Worm (Caenorhabditis elegans) whole organism, late embryonic: ENCODE data around the gene str-209.

ENCODE experiments used
- C08G9.2 ChIP-seq: sonication (generic microtip); optimal IDR thresholded peaks from 2 replicates; lab custom pipeline; 2016; ENCODE audit warnings: mild to moderate bottlenecking, missing genetic modification characterization, moderate library complexity, missing compliant biosample characterization
- F13H6.1 ChIP-seq: sonication (generic microtip); optimal IDR thresholded peaks from 2 replicates; lab custom pipeline; 2016; ENCODE audit warnings: missing genetic modification characterization, missing compliant biosample characterization
- K02D7.2 ChIP-seq: sonication (generic microtip); optimal IDR thresholded peaks from 2 replicates; lab custom pipeline; 2017; ENCODE audit warnings: mild to moderate bottlenecking, missing genetic modification characterization, missing compliant biosample characterization
- K09A11.1 ChIP-seq: sonication (generic microtip); optimal IDR thresholded peaks from 2 replicates; lab custom pipeline; 2017; ENCODE audit warnings: antibody characterized with exemption, mild to moderate bottlenecking, missing genetic modification characterization, missing compliant biosample characterization; ENCODE audit not compliant: insufficient read depth
- T23F11.4 ChIP-seq: fragments of 200-800 bp; sonication (Bioruptor generic); optimal IDR thresholded peaks from 2 replicates; lab custom pipeline; 2018; ENCODE audit warnings: mild to moderate bottlenecking, missing genetic modification characterization, missing compliant biosample characterization
- Y22D7AL.16 ChIP-seq: sonication (generic microtip); optimal IDR thresholded peaks from 2 replicates; lab custom pipeline; 2016; ENCODE audit warnings: missing genetic modification characterization, missing compliant biosample characterization
- ceh-2 ChIP-seq: sonication (generic microtip); optimal IDR thresholded peaks from 2 replicates; lab custom pipeline; 2016; ENCODE audit warnings: missing genotype, missing genetic modification characterization, missing compliant biosample characterization
- ceh-24 ChIP-seq: sonication (generic microtip); optimal IDR thresholded peaks from 2 replicates; lab custom pipeline; 2016; ENCODE audit warnings: mild to moderate bottlenecking, missing genetic modification characterization, missing compliant biosample characterization
- ceh-31 ChIP-seq: sonication (generic microtip); optimal IDR thresholded peaks from 2 replicates; lab custom pipeline; 2016; ENCODE audit warnings: missing genetic modification characterization, missing compliant biosample characterization
- ceh-34 ChIP-seq: sonication (generic microtip); optimal IDR thresholded peaks from 2 replicates; lab custom pipeline; 2016; ENCODE audit warnings: mild to moderate bottlenecking, missing genetic modification characterization, missing compliant biosample characterization
- ceh-48 ChIP-seq: sonication (generic microtip); optimal IDR thresholded peaks from 2 replicates; lab custom pipeline; 2016; ENCODE audit warnings: missing genetic modification characterization, inconsistent platforms, missing compliant biosample characterization
- ceh-6 ChIP-seq: fragments of 200-800 bp; sonication (Bioruptor generic); optimal IDR thresholded peaks from 2 replicates; lab custom pipeline; 2018; ENCODE audit warnings: mild to moderate bottlenecking, missing genetic modification characterization, missing compliant biosample characterization
- che-1 ChIP-seq: sonication (generic microtip); optimal IDR thresholded peaks from 2 replicates; lab custom pipeline; 2016; ENCODE audit warnings: mild to moderate bottlenecking, missing genetic modification characterization, missing compliant biosample characterization
- dmd-4 ChIP-seq: sonication (generic microtip); optimal IDR thresholded peaks from 2 replicates; lab custom pipeline; 2016; ENCODE audit warnings: borderline replicate concordance, missing genetic modification characterization, missing compliant biosample characterization
- dve-1 ChIP-seq: sonication (generic microtip); optimal IDR thresholded peaks from 2 replicates; lab custom pipeline; 2017; ENCODE audit warnings: antibody characterized with exemption, mild to moderate bottlenecking, missing genetic modification characterization, missing compliant biosample characterization
- elt-2 ChIP-seq: sonication (generic microtip); optimal IDR thresholded peaks from 2 replicates; lab custom pipeline; 2016; ENCODE audit warnings: missing genetic modification reagents, missing genetic modification characterization, missing compliant biosample characterization
- elt-4 ChIP-seq: sonication (generic microtip); optimal IDR thresholded peaks from 2 replicates; lab custom pipeline; 2016; ENCODE audit warnings: missing genetic modification characterization, missing compliant biosample characterization
- eyg-1 ChIP-seq: sonication (generic microtip); optimal IDR thresholded peaks from 2 replicates; lab custom pipeline; 2016; ENCODE audit warnings: missing genotype, missing genetic modification characterization, missing compliant biosample characterization
- fax-1 ChIP-seq: sonication (generic microtip); optimal IDR thresholded peaks from 2 replicates; lab custom pipeline; 2016; ENCODE audit warnings: missing genotype, missing genetic modification characterization, missing compliant biosample characterization
- hlh-30 ChIP-seq: sonication (generic microtip); optimal IDR thresholded peaks from 2 replicates; lab custom pipeline; 2017; ENCODE audit warnings: antibody characterized with exemption, missing genetic modification characterization, missing compliant biosample characterization; ENCODE audit not compliant: insufficient read depth
- hlh-8 ChIP-seq: sonication (generic microtip); optimal IDR thresholded peaks from 2 replicates; lab custom pipeline; 2016; ENCODE audit warnings: missing genotype, missing genetic modification characterization, missing compliant biosample characterization
- lin-11 ChIP-seq: fragments of 200-800 bp; sonication (Bioruptor generic); optimal IDR thresholded peaks from 2 replicates; lab custom pipeline; 2018; ENCODE audit warnings: mild to moderate bottlenecking, missing genetic modification characterization, missing compliant biosample characterization
- madf-2 ChIP-seq: sonication (generic microtip); optimal IDR thresholded peaks from 2 replicates; lab custom pipeline; 2017; ENCODE audit warnings: missing genetic modification characterization, missing compliant biosample characterization
- mec-3 ChIP-seq: sonication (generic microtip); optimal IDR thresholded peaks from 2 replicates; lab custom pipeline; 2016; ENCODE audit warnings: borderline replicate concordance, missing genetic modification characterization, missing compliant biosample characterization
- npax-4 ChIP-seq: sonication (generic microtip); optimal IDR thresholded peaks from 2 replicates; lab custom pipeline; 2016; ENCODE audit warnings: missing genetic modification characterization, missing compliant biosample characterization
- odd-2 ChIP-seq: sonication (generic microtip); optimal IDR thresholded peaks from 2 replicates; lab custom pipeline; 2017; ENCODE audit warnings: antibody characterized with exemption, mild to moderate bottlenecking, missing genetic modification characterization, missing compliant biosample characterization
- pax-1 ChIP-seq: fragments of 150-350 bp; optimal IDR thresholded peaks from 2 replicates; lab custom pipeline; 2014; ENCODE audit warnings: missing biosample characterization, missing genetic modification characterization
- ref-2 ChIP-seq: sonication (generic microtip); optimal IDR thresholded peaks from 2 replicates; lab custom pipeline; 2016; ENCODE audit warnings: missing genetic modification characterization, missing compliant biosample characterization
- rnt-1 ChIP-seq: sonication (generic microtip); optimal IDR thresholded peaks from 2 replicates; lab custom pipeline; 2016; ENCODE audit warnings: missing genetic modification characterization, missing compliant biosample characterization
- sox-2 ChIP-seq: fragments of 200-800 bp; sonication (Bioruptor generic); IDR thresholded peaks from 2 replicates; pipeline ENCODE4 v1.3.6; 2022; ENCODE audit warnings: missing genetic modification reagents, missing genetic modification characterization, missing compliant biosample characterization
- sox-4 ChIP-seq: sonication (generic microtip); optimal IDR thresholded peaks from 2 replicates; lab custom pipeline; 2017; ENCODE audit warnings: mild to moderate bottlenecking, missing genetic modification characterization, inconsistent platforms, missing compliant biosample characterization
- tbx-2 ChIP-seq: sonication (generic microtip); optimal IDR thresholded peaks from 2 replicates; lab custom pipeline; 2016; ENCODE audit warnings: missing genetic modification characterization, missing compliant biosample characterization
- tbx-7 ChIP-seq: sonication (generic microtip); optimal IDR thresholded peaks from 2 replicates; lab custom pipeline; 2016; ENCODE audit warnings: missing genotype, missing genetic modification characterization, missing compliant biosample characterization
- ttx-3 ChIP-seq: sonication (generic microtip); optimal IDR thresholded peaks from 2 replicates; lab custom pipeline; 2016; ENCODE audit warnings: missing genetic modification reagents, missing genetic modification characterization, missing compliant biosample characterization
- unc-42 ChIP-seq: sonication (generic microtip); optimal IDR thresholded peaks from 2 replicates; lab custom pipeline; 2016; ENCODE audit warnings: missing genotype, missing genetic modification characterization, missing compliant biosample characterization
- unc-86 ChIP-seq: sonication (generic microtip); optimal IDR thresholded peaks from 2 replicates; lab custom pipeline; 2016; ENCODE audit warnings: missing genetic modification characterization, missing compliant biosample characterization
- ztf-16 ChIP-seq: sonication (generic microtip); optimal IDR thresholded peaks from 2 replicates; lab custom pipeline; 2017; ENCODE audit warnings: missing genetic modification characterization, missing compliant biosample characterization

str-209 gene

DNA sequence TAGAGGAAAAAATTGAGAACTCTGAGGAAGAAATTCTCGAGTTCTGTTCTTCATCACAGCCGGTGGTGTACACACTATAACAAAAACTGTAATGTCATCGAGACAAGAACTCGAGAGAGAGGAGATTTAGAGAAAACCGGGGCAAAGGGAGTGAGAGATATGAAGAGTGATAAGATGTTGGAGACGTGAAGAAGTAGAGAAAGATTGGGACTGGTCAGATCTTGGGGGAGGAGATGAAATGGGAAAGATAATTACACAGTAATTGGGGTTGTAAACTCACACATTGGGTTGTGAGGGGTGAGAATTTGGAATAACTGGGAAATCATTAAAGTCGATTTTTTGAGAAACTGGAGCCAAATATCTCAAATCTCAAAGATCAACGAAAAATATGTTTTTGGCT is 17.1 kb downstream of the str-209 start:
- TF ChIP-seq npax-4 (tag; lab: Kevin White, UChicago), result no peak
- no peak for TF ChIP-seq F13H6.1
- no peak for TF ChIP-seq ceh-34 (tag; lab: Kevin White, UChicago)
- no peak for TF ChIP-seq K02D7.2 (tag; lab: Kevin White, UChicago)
- TF ChIP-seq T23F11.4 (GFP tag; lab: Kevin White, UChicago), result no peak
- TF ChIP-seq hlh-8 (tag; lab: Kevin White, UChicago), result no peak
- TF ChIP-seq lin-11 (tag; lab: Kevin White, UChicago), result no peak
- TF ChIP-seq ceh-24 (tag; lab: Kevin White, UChicago), result no peak
- no peak for TF ChIP-seq ttx-3 (tag; lab: Kevin White, UChicago)

- TF ChIP-seq ceh-6 (GFP tag; lab: Kevin White, UChicago) (no peak), sox-4 (tag; lab: Kevin White, UChicago) (no peak), unc-42 (tag; lab: Kevin White, UChicago) (peak; percentile 97), ztf-16 (tag; lab: Kevin White, UChicago) (no peak), sox-2 (peak; percentile 28; the same call in 1 of the 2 replicates), hlh-30 (tag; lab: Kevin White, UChicago) (peak; percentile 50), tbx-2 (tag; lab: Kevin White, UChicago) (peak; percentile 2), ceh-31 (peak; percentile 78), ref-2 (tag; lab: Kevin White, UChicago) (peak; percentile 27)
Measured at ce11 chrV:4967238-4967637, 18.5 kb downstream of the str-209 start.

DNA sequence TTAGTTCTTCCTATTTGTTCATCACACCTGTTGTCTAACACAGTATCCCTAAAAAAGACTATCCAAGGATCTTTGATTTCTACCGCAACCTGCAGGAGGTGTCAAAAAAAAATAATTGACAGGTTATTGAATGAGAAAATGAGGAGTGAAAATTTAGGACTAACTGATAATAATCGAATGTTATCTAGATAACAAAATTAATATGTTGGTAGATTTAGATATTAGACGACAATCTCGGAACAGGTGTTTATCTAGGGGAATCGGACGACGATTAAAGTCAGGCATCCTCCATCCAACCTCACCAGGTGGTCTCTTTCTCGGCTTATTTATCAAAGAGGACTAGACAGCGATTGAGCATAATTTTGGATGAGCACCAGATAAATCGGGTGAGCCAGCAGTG is 20.0 kb downstream of the str-209 start:
- no peak for TF ChIP-seq dve-1
- TF ChIP-seq ztf-16 (tag; lab: Kevin White, UChicago), result no peak
- no peak for TF ChIP-seq madf-2
- no peak for TF ChIP-seq elt-2 (tag; lab: Kevin White, UChicago)
- no peak for TF ChIP-seq dmd-4 (tag; lab: Kevin White, UChicago)
- no peak for TF ChIP-seq ref-2 (tag; lab: Kevin White, UChicago)
- no peak for TF ChIP-seq che-1 (tag; lab: Kevin White, UChicago)
- no peak for TF ChIP-seq hlh-30 (tag; lab: Kevin White, UChicago)
- no peak for TF ChIP-seq fax-1 (tag; lab: Kevin White, UChicago)
- TF ChIP-seq pax-1 (tag; lab: Kevin White, UChicago), result no peak
- TF ChIP-seq unc-86 (tag; lab: Kevin White, UChicago), result no peak
- no peak for TF ChIP-seq odd-2 (tag; lab: Kevin White, UChicago)
- TF ChIP-seq, all 69 proteins: peak for 0

ce11 chrV:4969503-4969902 is 20.8 kb downstream of the str-209 start:
- TF ChIP-seq ceh-2 (tag; lab: Kevin White, UChicago), result no peak
- no peak for TF ChIP-seq K02D7.2 (tag; lab: Kevin White, UChicago)
- TF ChIP-seq C08G9.2 (tag; lab: Kevin White, UChicago), result no peak
- TF ChIP-seq tbx-7 (tag; lab: Kevin White, UChicago), result no peak
- no peak for TF ChIP-seq rnt-1 (tag; lab: Kevin White, UChicago)
- TF ChIP-seq ceh-31, result no peak

DNA sequence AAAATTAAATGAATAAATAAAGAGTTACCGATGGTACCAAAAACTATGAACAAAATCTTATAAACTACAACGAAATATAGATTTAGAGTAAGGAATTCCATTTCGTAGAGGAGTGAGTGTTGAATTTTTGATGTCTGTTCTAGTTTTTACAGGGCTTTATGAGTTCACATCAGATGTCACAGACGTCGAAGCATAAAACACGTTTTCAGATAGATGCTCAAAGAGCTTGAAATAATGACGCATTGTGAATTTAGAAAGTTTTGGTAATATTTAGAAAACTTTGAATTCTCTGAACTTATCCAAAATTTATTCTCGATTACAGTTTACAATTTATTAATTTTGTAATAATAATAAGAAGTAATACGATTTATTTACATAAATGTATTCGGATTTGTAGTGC is 24.2 kb downstream of the str-209 start, which contains the start of gene srsx-9:
Gene srsx-9, minus strand, starts transcription at position 101 of the 400 bp plus-strand sequence.
- no peak for TF ChIP-seq eyg-1 (tag; lab: Kevin White, UChicago)
- TF ChIP-seq, all 69 proteins: peak for 0

- TF ChIP-seq mec-3 (tag; lab: Kevin White, UChicago), result no peak
- no peak for TF ChIP-seq odd-2 (tag; lab: Kevin White, UChicago)
- TF ChIP-seq ceh-2 (tag; lab: Kevin White, UChicago), result no peak
- no peak for TF ChIP-seq unc-86 (tag; lab: Kevin White, UChicago)
- no peak for TF ChIP-seq tbx-2 (tag; lab: Kevin White, UChicago)
- TF ChIP-seq dmd-4 (tag; lab: Kevin White, UChicago), result no peak
- TF ChIP-seq elt-4, result no peak
- no peak for TF ChIP-seq dve-1
- TF ChIP-seq hlh-30 (tag; lab: Kevin White, UChicago), result no peak
- TF ChIP-seq Y22D7AL.16 (tag; lab: Kevin White, UChicago), result no peak
- TF ChIP-seq F13H6.1, result no peak
- no peak for TF ChIP-seq ceh-48
- TF ChIP-seq K02D7.2 (tag; lab: Kevin White, UChicago), result no peak
- no peak for TF ChIP-seq K09A11.1 (tag; lab: Kevin White, UChicago)
Measured at ce11 chrV:4974677-4975076, 25.9 kb downstream of the str-209 start, which contains the start of gene srsx-10. Gene srsx-10 (minus strand): TSS chrV:4974777.
